Worm (Caenorhabditis elegans) whole organism, L2 larva: Measurements from ENCODE around the gene dim-1.

Source experiments
- C34F6.9 ChIP-seq: fragments of 150-350 bp; optimal IDR thresholded peaks from 2 replicates; lab custom pipeline; 2014; ENCODE audit warnings: missing biosample characterization, missing genetic modification characterization
- R02D3.7 ChIP-seq: fragments of 150-350 bp; optimal IDR thresholded peaks from 2 replicates; lab custom pipeline; 2014; ENCODE audit warnings: missing biosample characterization, missing genetic modification characterization
- Y55F3AM.14 ChIP-seq: fragments of 200-800 bp; sonication (Bioruptor generic); optimal IDR thresholded peaks from 2 replicates; lab custom pipeline; 2018; ENCODE audit warnings: mild to moderate bottlenecking, missing genetic modification characterization, missing compliant biosample characterization
- alr-1 ChIP-seq: fragments of 150-350 bp; optimal IDR thresholded peaks from 2 replicates; lab custom pipeline; 2014; ENCODE audit warnings: missing biosample characterization, missing genetic modification characterization
- aly-2 ChIP-seq: fragments of 150-350 bp; optimal IDR thresholded peaks from 2 replicates; lab custom pipeline; 2014; ENCODE audit warnings: missing biosample characterization, missing genetic modification characterization
- blmp-1 ChIP-seq: sonication (generic microtip); optimal IDR thresholded peaks from 2 replicates; lab custom pipeline; 2017; ENCODE audit warnings: missing genetic modification characterization, mild to moderate bottlenecking, missing compliant biosample characterization, antibody characterized with exemption, moderate library complexity; ENCODE audit not compliant: insufficient read depth
- ceh-16 ChIP-seq: fragments of 150-350 bp; optimal IDR thresholded peaks from 2 replicates; lab custom pipeline; 2014; ENCODE audit warnings: missing biosample characterization, missing genetic modification characterization
- ceh-82 ChIP-seq: fragments of 150-350 bp; optimal IDR thresholded peaks from 2 replicates; lab custom pipeline; 2014; ENCODE audit warnings: missing biosample characterization, missing genetic modification characterization
- dmd-4 ChIP-seq: sonication (generic microtip); optimal IDR thresholded peaks from 2 replicates; lab custom pipeline; 2017; ENCODE audit warnings: missing biosample characterization, missing genetic modification characterization
- egl-27 ChIP-seq: sonication (generic microtip); optimal IDR thresholded peaks from 3 replicates; lab custom pipeline; 2017; ENCODE audit warnings: missing biosample characterization, missing genetic modification reagents, missing genetic modification characterization
- elt-1 ChIP-seq: fragments of 150-350 bp; optimal IDR thresholded peaks from 2 replicates; lab custom pipeline; 2014; ENCODE audit warnings: missing biosample characterization, missing genetic modification characterization
- fos-1 ChIP-seq: fragments of 150-350 bp; optimal IDR thresholded peaks from 2 replicates; lab custom pipeline; 2014; ENCODE audit warnings: missing biosample characterization, missing genetic modification characterization
- gmeb-1 ChIP-seq: fragments of 150-350 bp; optimal IDR thresholded peaks from 2 replicates; lab custom pipeline; 2014; ENCODE audit warnings: missing biosample characterization, missing genetic modification characterization
- lin-39 ChIP-seq: fragments of 150-350 bp; optimal IDR thresholded peaks from 2 replicates; lab custom pipeline; 2014; ENCODE audit warnings: missing biosample characterization, missing genetic modification reagents, missing genetic modification characterization
- lsy-2 ChIP-seq, 2 experiments: fragments of 150-350 bp in 1 of 2; sonication (generic microtip) in 1 of 2; optimal IDR thresholded peaks; 2 replicates each; lab custom pipeline; 2014 to 2017; ENCODE audit warnings: missing biosample characterization in 2 of 2, missing genetic modification characterization in 2 of 2
- mab-5 ChIP-seq: fragments of 150-350 bp; optimal IDR thresholded peaks from 2 replicates; lab custom pipeline; 2014; ENCODE audit warnings: missing biosample characterization, missing genetic modification characterization
- mbf-1 ChIP-seq: sonication (generic microtip); optimal IDR thresholded peaks from 2 replicates; lab custom pipeline; 2017; ENCODE audit warnings: missing biosample characterization, missing genetic modification characterization
- nhr-10 ChIP-seq: sonication (generic microtip); optimal IDR thresholded peaks from 2 replicates; lab custom pipeline; 2017; ENCODE audit warnings: missing biosample characterization, missing genetic modification characterization
- nhr-25 ChIP-seq: fragments of 150-350 bp; sonication (generic microtip); optimal IDR thresholded peaks from 3 replicates; lab custom pipeline; 2014; ENCODE audit warnings: missing biosample characterization, missing genetic modification characterization
- sem-4 ChIP-seq: fragments of 150-350 bp; optimal IDR thresholded peaks from 2 replicates; lab custom pipeline; 2014; ENCODE audit warnings: missing biosample characterization, missing genetic modification reagents, missing genetic modification characterization
- sma-3 ChIP-seq: sonication (generic microtip); optimal IDR thresholded peaks from 2 replicates; lab custom pipeline; 2016; ENCODE audit warnings: missing genetic modification reagents, missing genetic modification characterization, missing compliant biosample characterization
- unc-39 ChIP-seq: fragments of 150-350 bp; optimal IDR thresholded peaks from 2 replicates; lab custom pipeline; 2014; ENCODE audit warnings: missing biosample characterization, missing genetic modification characterization
- zag-1 ChIP-seq: fragments of 150-350 bp; optimal IDR thresholded peaks from 2 replicates; lab custom pipeline; 2014; ENCODE audit warnings: missing biosample characterization, missing genetic modification characterization
- ztf-1 ChIP-seq: fragments of 200-800 bp; sonication (Bioruptor generic); conservative IDR thresholded peaks from 2 replicates; pipeline ENCODE4 v1.3.6; 2022; ENCODE audit warnings: missing genetic modification characterization, missing compliant biosample characterization
- ztf-11 ChIP-seq: sonication (generic microtip); optimal IDR thresholded peaks from 2 replicates; lab custom pipeline; 2017; ENCODE audit warnings: missing biosample characterization, missing genetic modification characterization
- ztf-4 ChIP-seq: fragments of 150-350 bp; optimal IDR thresholded peaks from 2 replicates; lab custom pipeline; 2014; ENCODE audit warnings: missing biosample characterization, missing genetic modification characterization

Gene dim-1

ce11 chrX:8010652-8011051 is 47.4 kb downstream of the dim-1 start:
- TF ChIP-seq sma-3 (GFP tag; lab: Kevin White, UChicago) (no peak), nhr-25 (peak; percentile 67)
- TF ChIP-seq, all 48 proteins: peak for 1

- TF ChIP-seq zag-1 (no peak), Y55F3AM.14 (GFP tag; lab: Kevin White, UChicago) (no peak), gmeb-1 (no peak), lsy-2 (tag; optimal IDR thresholded peaks at IDR 0.05; lab: Kevin White, UChicago) (no peak), sem-4 (tag; lab: Kevin White, UChicago) (no peak), ceh-82 (tag; lab: Kevin White, UChicago) (no peak), mbf-1 (tag; lab: Kevin White, UChicago) (no peak), egl-27 (no peak), fos-1 (tag; lab: Kevin White, UChicago) (no peak), ztf-1 (GFP tag; lab: Robert Waterston, UW) (no peak), dmd-4 (tag; lab: Kevin White, UChicago) (no peak), ceh-16 (no peak), unc-39 (tag; lab: Kevin White, UChicago) (no peak), ztf-4 (tag; lab: Kevin White, UChicago) (no peak), nhr-10 (tag; lab: Kevin White, UChicago) (no peak), mab-5 (tag; lab: Kevin White, UChicago) (no peak), alr-1 (no peak), C34F6.9 (no peak), ztf-11 (tag; lab: Kevin White, UChicago) (no peak), elt-1 (no peak)
Measured at ce11 chrX:8005967-8006366, 52.1 kb downstream of the dim-1 start.

ce11 chrX:8004845-8005244 is 53.2 kb downstream of the dim-1 start:
- TF ChIP-seq blmp-1: peak; percentile 63
- TF ChIP-seq aly-2: no peak

- TF ChIP-seq lin-39 (tag; lab: Kevin White, UChicago) (no peak), R02D3.7 (tag; lab: Kevin White, UChicago) (no peak)
Measured at ce11 chrX:8003663-8004062, 54.4 kb downstream of the dim-1 start, which contains the start of the genes F45E1.1 and F45E1.2. F45E1.1 (plus strand) TSS chrX:8003682. F45E1.2 (plus strand) TSS chrX:8003733.
